Worm (Caenorhabditis elegans) whole organism, L4 larva: ENCODE data around the gene acl-7.

ENCODE experiments used
- nhr-76 ChIP-seq: fragments of 150-350 bp; optimal IDR thresholded peaks from 2 replicates; lab custom pipeline; 2014; ENCODE audit warnings: missing biosample characterization, missing genetic modification characterization
- pha-4 ChIP-seq, 2 experiments: fragments of 150-350 bp in 1 of 2; fragments of 200-800 bp in 1 of 2; sonication (Bioruptor generic) in 1 of 2; IDR thresholded peaks in 1 of 2; optimal IDR thresholded peaks in 1 of 2; 2 replicates each; pipeline versions ENCODE4 v1.3.6 to Lab custom; 2014 to 2022; ENCODE audit warnings: missing genetic modification characterization in 2 of 2, missing genetic modification reagents in 2 of 2, missing biosample characterization in 1 of 2, missing compliant biosample characterization in 1 of 2

DNA sequence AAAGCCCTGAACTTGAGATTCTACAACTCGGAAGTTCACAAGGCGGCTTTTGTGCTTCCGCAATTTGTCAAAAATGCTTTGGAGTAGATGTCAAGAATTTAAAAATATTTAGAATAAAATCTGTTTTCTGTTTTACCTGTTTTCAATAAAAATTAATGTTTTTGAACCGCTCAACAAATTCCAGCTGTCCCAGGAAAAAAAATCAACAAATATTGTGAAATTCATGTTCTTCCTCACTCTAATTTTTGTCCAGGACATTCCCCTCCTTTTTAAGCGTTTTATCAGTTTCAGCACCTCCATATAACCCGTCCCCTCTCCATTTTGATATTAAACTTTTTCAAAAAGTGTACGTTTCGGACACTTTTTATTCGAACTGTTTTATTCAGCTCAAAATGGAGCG is 5.6 kb downstream of the acl-7 start, which contains the start of gene Y46G5A.20:
- no peak for TF ChIP-seq nhr-76 (tag; lab: Kevin White, UChicago)
- no peak for TF ChIP-seq pha-4 (GFP tag; IDR thresholded peaks at IDR 0.05; lab: Robert Waterston, UW)
- TF ChIP-seq pha-4 (tag; optimal IDR thresholded peaks at IDR 0.05; lab: Kevin White, UChicago), result no peak
